Fruit fly (Drosophila melanogaster): ENCODE data around the gene S.

S gene

dm6 chr2L:1123078-1123818 lies 45.6 kb upstream of the S start:
- TF ChIP-seq NC2β (GFP tag; optimal IDR thresholded peaks at IDR 0.05) (no peak), CG1603 (tag; optimal IDR thresholded peaks at IDR 0.05) (peak; percentile 50), psq (GFP tag; optimal IDR thresholded peaks at IDR 0.05) (no peak), CG13894 (tag; optimal IDR thresholded peaks at IDR 0.05) (peak; percentile 34), CG31224 (GFP tag; IDR thresholded peaks at IDR 0.05) (no peak), CTCF (GFP tag; optimal IDR thresholded peaks at IDR 0.05) (no peak), Kr (GFP tag; optimal IDR thresholded peaks at IDR 0.05) (no peak), aop (GFP tag; IDR thresholded peaks at IDR 0.05) (no peak), Hr3 (GFP tag; optimal IDR thresholded peaks at IDR 0.05) (no peak), Opbp (GFP tag; IDR thresholded peaks at IDR 0.05; ENCODE audit: partially characterized antibody) (no peak), hb (GFP tag; IDR thresholded peaks at IDR 0.05; ENCODE audit: partially characterized antibody) (no peak), h (optimal IDR thresholded peaks at IDR 0.05) (no peak), Ets97D (GFP tag; optimal IDR thresholded peaks at IDR 0.05) (no peak), disco-r (GFP tag; optimal IDR thresholded peaks at IDR 0.05) (no peak), Hr51 (GFP tag; optimal IDR thresholded peaks at IDR 0.05) (no peak), her (GFP tag; optimal IDR thresholded peaks at IDR 0.05) (no peak), CG14965 (GFP tag; optimal IDR thresholded peaks at IDR 0.05; ENCODE audit: borderline replicate concordance) (no peak), corto (GFP tag; optimal IDR thresholded peaks at IDR 0.05) (no peak), H2.0 (GFP tag; IDR thresholded peaks at IDR 0.05) (0 out of 2 replicates have a peak, but pooled peaks have one; percentile 16), CG17385 (GFP tag; optimal IDR thresholded peaks at IDR 0.05) (peak; percentile 20), CG10565 (GFP tag; optimal IDR thresholded peaks at IDR 0.05) (no peak), klu (GFP tag; IDR thresholded peaks at IDR 0.05) (no peak), gsb-n (tag; optimal IDR thresholded peaks at IDR 0.05) (peak; percentile 82), sisA (GFP tag; IDR thresholded peaks at IDR 0.05) (no peak), Stat92E (GFP tag; optimal IDR thresholded peaks at IDR 0.05) (no peak), B-H2 (GFP tag; optimal IDR thresholded peaks at IDR 0.05) (no peak), CG10366 (GFP tag; IDR thresholded peaks at IDR 0.05) (no peak), wor (GFP tag; IDR thresholded peaks at IDR 0.05) (no peak), wek (GFP tag; optimal IDR thresholded peaks at IDR 0.05) (peak; percentile 27), Elba2 (GFP tag; optimal IDR thresholded peaks at IDR 0.05) (no peak), otp (GFP tag; IDR thresholded peaks at IDR 0.05) (no peak), CG10543 (GFP tag; optimal IDR thresholded peaks at IDR 0.05) (peak; percentile 46), bowl (GFP tag; IDR thresholded peaks at IDR 0.05) (no peak), pfk (GFP tag; optimal IDR thresholded peaks at IDR 0.05) (no peak), ken (GFP tag; IDR thresholded peaks at IDR 0.05) (no peak), Lpt (GFP tag; optimal IDR thresholded peaks at IDR 0.05) (no peak), CG3281 (GFP tag; optimal IDR thresholded peaks at IDR 0.05) (no peak), Lhr (GFP tag; optimal IDR thresholded peaks at IDR 0.05) (peak; percentile 52), Trl (optimal IDR thresholded peaks at IDR 0.05) (no peak), Trl (GFP tag; optimal IDR thresholded peaks at IDR 0.05) (no peak), CG3065 (GFP tag; optimal IDR thresholded peaks at IDR 0.05) (no peak), CG9932 (GFP tag; IDR thresholded peaks at IDR 0.05) (no peak), Six4 (GFP tag; optimal IDR thresholded peaks at IDR 0.05) (no peak), CG12744 (GFP tag; optimal IDR thresholded peaks at IDR 0.05) (no peak), twi (tag; optimal IDR thresholded peaks at IDR 0.05) (no peak), Max (GFP tag; optimal IDR thresholded peaks at IDR 0.05) (peak; percentile 47), cad (GFP tag; optimal IDR thresholded peaks at IDR 0.05) (no peak), CG4282 (GFP tag; optimal IDR thresholded peaks at IDR 0.05) (no peak), ab (GFP tag; optimal IDR thresholded peaks at IDR 0.05) (no peak), CG11723 (GFP tag; optimal IDR thresholded peaks at IDR 0.05) (peak; percentile 28), CG10274 (GFP tag; optimal IDR thresholded peaks at IDR 0.05) (no peak), CG17568 (GFP tag; optimal IDR thresholded peaks at IDR 0.05) (peak; percentile 56)
